Worm (Caenorhabditis elegans) whole organism, L2 larva: Measurements from ENCODE around the gene K12H6.9.

ENCODE experiments used
- C34F6.9 ChIP-seq: fragments of 150-350 bp; optimal IDR thresholded peaks from 2 replicates; lab custom pipeline; 2014; ENCODE audit warnings: missing biosample characterization, missing genetic modification characterization
- F13H6.1 ChIP-seq: sonication (generic microtip); optimal IDR thresholded peaks from 2 replicates; lab custom pipeline; 2016; ENCODE audit warnings: missing genetic modification characterization, missing compliant biosample characterization
- R02D3.7 ChIP-seq: fragments of 150-350 bp; optimal IDR thresholded peaks from 2 replicates; lab custom pipeline; 2014; ENCODE audit warnings: missing biosample characterization, missing genetic modification characterization
- Y55F3AM.14 ChIP-seq: fragments of 200-800 bp; sonication (Bioruptor generic); optimal IDR thresholded peaks from 2 replicates; lab custom pipeline; 2018; ENCODE audit warnings: mild to moderate bottlenecking, missing genetic modification characterization, missing compliant biosample characterization
- alr-1 ChIP-seq: fragments of 150-350 bp; optimal IDR thresholded peaks from 2 replicates; lab custom pipeline; 2014; ENCODE audit warnings: missing biosample characterization, missing genetic modification characterization
- ama-1 ChIP-seq: fragments of 150-350 bp; optimal IDR thresholded peaks from 2 replicates; lab custom pipeline; 2018; ENCODE audit warnings: inconsistent platforms
- blmp-1 ChIP-seq: sonication (generic microtip); optimal IDR thresholded peaks from 2 replicates; lab custom pipeline; 2017; ENCODE audit warnings: missing genetic modification characterization, mild to moderate bottlenecking, missing compliant biosample characterization, antibody characterized with exemption, moderate library complexity; ENCODE audit not compliant: insufficient read depth
- ceh-16 ChIP-seq: fragments of 150-350 bp; optimal IDR thresholded peaks from 2 replicates; lab custom pipeline; 2014; ENCODE audit warnings: missing biosample characterization, missing genetic modification characterization
- ceh-82 ChIP-seq: fragments of 150-350 bp; optimal IDR thresholded peaks from 2 replicates; lab custom pipeline; 2014; ENCODE audit warnings: missing biosample characterization, missing genetic modification characterization
- crh-2 ChIP-seq: sonication (generic microtip); optimal IDR thresholded peaks from 2 replicates; lab custom pipeline; 2017; ENCODE audit warnings: missing biosample characterization, missing genetic modification characterization
- dmd-4 ChIP-seq: sonication (generic microtip); optimal IDR thresholded peaks from 2 replicates; lab custom pipeline; 2017; ENCODE audit warnings: missing biosample characterization, missing genetic modification characterization
- egl-27 ChIP-seq: sonication (generic microtip); optimal IDR thresholded peaks from 3 replicates; lab custom pipeline; 2017; ENCODE audit warnings: missing biosample characterization, missing genetic modification reagents, missing genetic modification characterization
- elt-1 ChIP-seq: fragments of 150-350 bp; optimal IDR thresholded peaks from 2 replicates; lab custom pipeline; 2014; ENCODE audit warnings: missing biosample characterization, missing genetic modification characterization
- elt-3 ChIP-seq: sonication (generic microtip); optimal IDR thresholded peaks from 2 replicates; lab custom pipeline; 2017; ENCODE audit warnings: missing biosample characterization, missing genetic modification characterization
- fos-1 ChIP-seq: fragments of 150-350 bp; optimal IDR thresholded peaks from 2 replicates; lab custom pipeline; 2014; ENCODE audit warnings: missing biosample characterization, missing genetic modification characterization
- gmeb-1 ChIP-seq: fragments of 150-350 bp; optimal IDR thresholded peaks from 2 replicates; lab custom pipeline; 2014; ENCODE audit warnings: missing biosample characterization, missing genetic modification characterization
- lin-11 ChIP-seq: fragments of 150-350 bp; sonication (generic microtip); optimal IDR thresholded peaks from 2 replicates; lab custom pipeline; 2014; ENCODE audit warnings: missing biosample characterization, missing genetic modification characterization, inconsistent platforms, mixed read lengths
- lin-13 ChIP-seq: fragments of 150-350 bp; optimal IDR thresholded peaks from 2 replicates; lab custom pipeline; 2014; ENCODE audit warnings: missing biosample characterization, missing genetic modification reagents, missing genetic modification characterization
- lin-39 ChIP-seq: fragments of 150-350 bp; optimal IDR thresholded peaks from 2 replicates; lab custom pipeline; 2014; ENCODE audit warnings: missing biosample characterization, missing genetic modification reagents, missing genetic modification characterization
- lsy-2 ChIP-seq, 2 experiments: fragments of 150-350 bp in 1 of 2; sonication (generic microtip) in 1 of 2; optimal IDR thresholded peaks; 2 replicates each; lab custom pipeline; 2014 to 2017; ENCODE audit warnings: missing biosample characterization in 2 of 2, missing genetic modification characterization in 2 of 2
- mab-5 ChIP-seq: fragments of 150-350 bp; optimal IDR thresholded peaks from 2 replicates; lab custom pipeline; 2014; ENCODE audit warnings: missing biosample characterization, missing genetic modification characterization
- mbf-1 ChIP-seq: sonication (generic microtip); optimal IDR thresholded peaks from 2 replicates; lab custom pipeline; 2017; ENCODE audit warnings: missing biosample characterization, missing genetic modification characterization
- mdl-1 ChIP-seq, 2 experiments: fragments of 150-350 bp in 1 of 2; sonication (generic microtip) in 1 of 2; optimal IDR thresholded peaks; 2 replicates each; lab custom pipeline; 2017; ENCODE audit warnings: missing biosample characterization in 2 of 2, missing genetic modification characterization in 2 of 2
- nhr-10 ChIP-seq: sonication (generic microtip); optimal IDR thresholded peaks from 2 replicates; lab custom pipeline; 2017; ENCODE audit warnings: missing biosample characterization, missing genetic modification characterization
- nhr-11 ChIP-seq: fragments of 150-350 bp; optimal IDR thresholded peaks from 2 replicates; lab custom pipeline; 2014; ENCODE audit warnings: missing biosample characterization, missing genetic modification characterization
- nhr-12 ChIP-seq: fragments of 150-350 bp; optimal IDR thresholded peaks from 2 replicates; lab custom pipeline; 2014; ENCODE audit warnings: missing biosample characterization, missing genetic modification characterization
- nhr-129 ChIP-seq: fragments of 150-350 bp; optimal IDR thresholded peaks from 2 replicates; lab custom pipeline; 2014; ENCODE audit warnings: missing biosample characterization, missing genetic modification characterization
- nhr-21 ChIP-seq: fragments of 150-350 bp; optimal IDR thresholded peaks from 2 replicates; lab custom pipeline; 2014; ENCODE audit warnings: missing biosample characterization, missing genetic modification characterization
- nhr-237 ChIP-seq: fragments of 150-350 bp; optimal IDR thresholded peaks from 2 replicates; lab custom pipeline; 2014; ENCODE audit warnings: missing biosample characterization, missing genetic modification characterization
- nhr-25 ChIP-seq: fragments of 150-350 bp; sonication (generic microtip); optimal IDR thresholded peaks from 3 replicates; lab custom pipeline; 2014; ENCODE audit warnings: missing biosample characterization, missing genetic modification characterization
- nhr-6 ChIP-seq: fragments of 150-350 bp; optimal IDR thresholded peaks from 2 replicates; lab custom pipeline; 2014; ENCODE audit warnings: missing biosample characterization, missing genetic modification characterization
- nhr-77 ChIP-seq: fragments of 150-350 bp; optimal IDR thresholded peaks from 2 replicates; lab custom pipeline; 2014; ENCODE audit warnings: missing biosample characterization, missing genetic modification characterization
- peb-1 ChIP-seq: fragments of 150-350 bp; optimal IDR thresholded peaks from 2 replicates; lab custom pipeline; 2014; ENCODE audit warnings: missing biosample characterization, missing genetic modification characterization
- sem-4 ChIP-seq: fragments of 150-350 bp; optimal IDR thresholded peaks from 2 replicates; lab custom pipeline; 2014; ENCODE audit warnings: missing biosample characterization, missing genetic modification reagents, missing genetic modification characterization
- skn-1 ChIP-seq: sonication (generic microtip); optimal IDR thresholded peaks from 2 replicates; lab custom pipeline; 2017; ENCODE audit warnings: missing biosample characterization, missing genetic modification characterization
- sma-3 ChIP-seq: sonication (generic microtip); optimal IDR thresholded peaks from 2 replicates; lab custom pipeline; 2016; ENCODE audit warnings: missing genetic modification reagents, missing genetic modification characterization, missing compliant biosample characterization
- sma-9 ChIP-seq, 2 experiments: fragments of 150-350 bp in 1 of 2; sonication (generic microtip) in 1 of 2; optimal IDR thresholded peaks; 2 replicates each; lab custom pipeline; 2014 to 2016; ENCODE audit warnings: missing genetic modification characterization in 2 of 2, mild to moderate bottlenecking in 1 of 2, missing biosample characterization in 1 of 2, missing compliant biosample characterization in 1 of 2, missing genetic modification reagents in 1 of 2, moderate library complexity in 1 of 2
- snpc-4 ChIP-seq: fragments of 150-350 bp; optimal IDR thresholded peaks from 2 replicates; lab custom pipeline; 2014; ENCODE audit warnings: missing biosample characterization, missing genetic modification characterization
- unc-39 ChIP-seq: fragments of 150-350 bp; optimal IDR thresholded peaks from 2 replicates; lab custom pipeline; 2014; ENCODE audit warnings: missing biosample characterization, missing genetic modification characterization
- unc-55 ChIP-seq: fragments of 150-350 bp; sonication (generic microtip); optimal IDR thresholded peaks from 3 replicates; lab custom pipeline; 2014; ENCODE audit warnings: missing biosample characterization, missing genetic modification reagents, missing genetic modification characterization
- unc-62 ChIP-seq: fragments of 150-350 bp; optimal IDR thresholded peaks from 2 replicates; lab custom pipeline; 2014; ENCODE audit warnings: missing biosample characterization, missing genetic modification reagents, missing genetic modification characterization
- zag-1 ChIP-seq: fragments of 150-350 bp; optimal IDR thresholded peaks from 2 replicates; lab custom pipeline; 2014; ENCODE audit warnings: missing biosample characterization, missing genetic modification characterization
- ztf-1 ChIP-seq: fragments of 200-800 bp; sonication (Bioruptor generic); conservative IDR thresholded peaks from 2 replicates; pipeline ENCODE4 v1.3.6; 2022; ENCODE audit warnings: missing genetic modification characterization, missing compliant biosample characterization
- ztf-4 ChIP-seq: fragments of 150-350 bp; optimal IDR thresholded peaks from 2 replicates; lab custom pipeline; 2014; ENCODE audit warnings: missing biosample characterization, missing genetic modification characterization

K12H6.9 gene

ce11 chrII:2853767-2854166, 29.6 kb downstream of the K12H6.9 start:
- TF ChIP-seq zag-1 (tag; lab: Kevin White, UChicago) (no peak), nhr-25 (tag; lab: Kevin White, UChicago) (peak; percentile 53), unc-39 (tag; lab: Kevin White, UChicago) (no peak), nhr-11 (no peak), nhr-12 (no peak), sma-9 (GFP tag; optimal IDR thresholded peaks at IDR 0.05; lab: Kevin White, UChicago) (no peak), sma-9 (tag; optimal IDR thresholded peaks at IDR 0.05; lab: Kevin White, UChicago) (no peak), ztf-4 (tag; lab: Kevin White, UChicago) (no peak), dmd-4 (tag; lab: Kevin White, UChicago) (no peak), nhr-6 (tag; lab: Kevin White, UChicago) (no peak), unc-55 (GFP tag; lab: Kevin White, UChicago) (no peak), blmp-1 (tag; lab: Kevin White, UChicago) (peak; percentile 43), alr-1 (tag; lab: Kevin White, UChicago) (no peak), snpc-4 (tag; lab: Kevin White, UChicago) (no peak)

ce11 chrII:2854794-2855193, 30.6 kb downstream of the K12H6.9 start:
- TF ChIP-seq sma-3 (GFP tag; lab: Kevin White, UChicago): peak; percentile 6
- no peak for TF ChIP-seq gmeb-1 (tag; lab: Kevin White, UChicago)
- TF ChIP-seq F13H6.1: peak; percentile 12
- no peak for TF ChIP-seq nhr-21
- peak; percentile 12 for TF ChIP-seq blmp-1 (tag; lab: Kevin White, UChicago)
- TF ChIP-seq alr-1 (tag; lab: Kevin White, UChicago): no peak
- TF ChIP-seq mdl-1 (tag; optimal IDR thresholded peaks at IDR 0.05; lab: Kevin White, UChicago): no peak
- TF ChIP-seq snpc-4 (tag; lab: Kevin White, UChicago): no peak
- no peak for TF ChIP-seq ztf-4 (tag; lab: Kevin White, UChicago)
- no peak for TF ChIP-seq mab-5 (tag; lab: Kevin White, UChicago)
- no peak for TF ChIP-seq unc-62 (GFP tag; lab: Kevin White, UChicago)
- no peak for TF ChIP-seq R02D3.7 (tag; lab: Kevin White, UChicago)
- no peak for TF ChIP-seq nhr-12
- TF ChIP-seq skn-1 (tag; lab: Kevin White, UChicago): no peak
- TF ChIP-seq nhr-77 (tag; lab: Kevin White, UChicago): no peak
- TF ChIP-seq lin-13 (GFP tag; lab: Kevin White, UChicago): no peak
- TF ChIP-seq nhr-129 (tag; lab: Kevin White, UChicago): peak; percentile 25
- peak; percentile 63 for TF ChIP-seq nhr-25 (tag; lab: Kevin White, UChicago)
- no peak for TF ChIP-seq zag-1 (tag; lab: Kevin White, UChicago)
- TF ChIP-seq fos-1 (tag; lab: Kevin White, UChicago): no peak
- no peak for TF ChIP-seq lsy-2 (tag; optimal IDR thresholded peaks at IDR 0.05; lab: Kevin White, UChicago)

- TF ChIP-seq nhr-237 (tag; lab: Kevin White, UChicago) (no peak), fos-1 (tag; lab: Kevin White, UChicago) (peak; percentile 7)
Observed at ce11 chrII:2856114-2856513, 31.9 kb downstream of the K12H6.9 start.

ce11 chrII:2857559-2857958, 33.4 kb downstream of the K12H6.9 start:
- TF ChIP-seq ceh-16 (tag; lab: Kevin White, UChicago): peak; percentile 53
- no peak for TF ChIP-seq crh-2
- TF ChIP-seq blmp-1 (tag; lab: Kevin White, UChicago): peak; percentile 6
- no peak for TF ChIP-seq peb-1
- TF ChIP-seq skn-1 (tag; lab: Kevin White, UChicago): no peak
- no peak for TF ChIP-seq C34F6.9 (tag; lab: Kevin White, UChicago)
- TF ChIP-seq egl-27: no peak
- no peak for TF ChIP-seq elt-1 (tag; lab: Kevin White, UChicago)
- TF ChIP-seq mbf-1 (tag; lab: Kevin White, UChicago): no peak
- peak; percentile 8 for TF ChIP-seq sma-9 (GFP tag; optimal IDR thresholded peaks at IDR 0.05; lab: Kevin White, UChicago)
- TF ChIP-seq sma-9 (tag; optimal IDR thresholded peaks at IDR 0.05; lab: Kevin White, UChicago): no peak
- TF ChIP-seq mab-5 (tag; lab: Kevin White, UChicago): no peak
- no peak for TF ChIP-seq ztf-1 (GFP tag; lab: Robert Waterston, UW)
- TF ChIP-seq sem-4 (tag; lab: Kevin White, UChicago): no peak
- no peak for TF ChIP-seq nhr-6 (tag; lab: Kevin White, UChicago)
- TF ChIP-seq lsy-2 (tag; optimal IDR thresholded peaks at IDR 0.05; lab: Kevin White, UChicago): no peak
- TF ChIP-seq Y55F3AM.14 (GFP tag; lab: Kevin White, UChicago): no peak
- no peak for TF ChIP-seq ceh-82
- no peak for TF ChIP-seq nhr-11
- no peak for TF ChIP-seq lin-11
- no peak for TF ChIP-seq nhr-10 (tag; lab: Kevin White, UChicago)
- TF ChIP-seq ama-1: no peak
- TF ChIP-seq lin-39 (tag; lab: Kevin White, UChicago): no peak
- no peak for TF ChIP-seq unc-39 (tag; lab: Kevin White, UChicago)
- TF ChIP-seq snpc-4 (tag; lab: Kevin White, UChicago): no peak
- TF ChIP-seq sma-3 (GFP tag; lab: Kevin White, UChicago): no peak
- TF ChIP-seq elt-3 (tag; lab: Kevin White, UChicago): no peak
- no peak for TF ChIP-seq lin-13 (GFP tag; lab: Kevin White, UChicago)
- peak; percentile 67 for TF ChIP-seq nhr-25 (tag; lab: Kevin White, UChicago)
- no peak for TF ChIP-seq R02D3.7 (tag; lab: Kevin White, UChicago)
- TF ChIP-seq nhr-12: no peak
- TF ChIP-seq mdl-1 (tag; optimal IDR thresholded peaks at IDR 0.05; lab: Kevin White, UChicago): no peak
- TF ChIP-seq nhr-21: peak; percentile 35
- no peak for TF ChIP-seq F13H6.1
